Worm (Caenorhabditis elegans): Measurements from ENCODE around the gene rsp-4.

- TF ChIP-seq unc-130 (GFP tag; optimal IDR thresholded peaks at IDR 0.05) (no peak), ccch-3 (GFP tag; optimal IDR thresholded peaks at IDR 0.05) (no peak), dox-1 (GFP tag; IDR thresholded peaks at IDR 0.05) (no peak), ama-1 (optimal IDR thresholded peaks at IDR 0.05) (no peak), ama-1 (GFP tag; optimal IDR thresholded peaks at IDR 0.05) (no peak), ztf-25 (GFP tag; IDR thresholded peaks at IDR 0.05) (no peak), F23B12.7 (tag; optimal IDR thresholded peaks at IDR 0.05; ENCODE audit: insufficient read depth) (no peak), sdz-38 (tag; optimal IDR thresholded peaks at IDR 0.05) (no peak)
Measured at ce11 chrII:5437586-5437985, 49.0 kb upstream of the rsp-4 start, which contains the start of gene F07F6.1.

Data from whole organism, young adult.